Worm (Caenorhabditis elegans) whole organism, L3 larva: ENCODE data around the gene C06E1.1.

Experiments
- ama-1 ChIP-seq: fragments of 150-350 bp; optimal IDR thresholded peaks from 2 replicates; lab custom pipeline; 2018
- eor-1 ChIP-seq, 2 experiments: fragments of 150-350 bp; optimal IDR thresholded peaks; 2 replicates each; lab custom pipeline; 2014 to 2018; ENCODE audit warnings: missing biosample characterization in 2 of 2, missing genetic modification characterization in 2 of 2
- fkh-10 ChIP-seq: sonication (generic microtip); optimal IDR thresholded peaks from 2 replicates; lab custom pipeline; 2017; ENCODE audit warnings: missing biosample characterization, missing genetic modification reagents, missing genetic modification characterization
- nhr-76 ChIP-seq: fragments of 150-350 bp; sonication (generic microtip); optimal IDR thresholded peaks from 5 replicates; lab custom pipeline; 2014; ENCODE audit warnings: missing biosample characterization, missing genetic modification characterization
- nhr-77 ChIP-seq: fragments of 150-350 bp; optimal IDR thresholded peaks from 2 replicates; lab custom pipeline; 2014; ENCODE audit warnings: missing biosample characterization, missing genetic modification characterization
- pha-4 ChIP-seq: fragments of 150-350 bp; optimal IDR thresholded peaks from 2 replicates; lab custom pipeline; 2014; ENCODE audit warnings: missing biosample characterization, missing genetic modification reagents, missing genetic modification characterization

DNA sequence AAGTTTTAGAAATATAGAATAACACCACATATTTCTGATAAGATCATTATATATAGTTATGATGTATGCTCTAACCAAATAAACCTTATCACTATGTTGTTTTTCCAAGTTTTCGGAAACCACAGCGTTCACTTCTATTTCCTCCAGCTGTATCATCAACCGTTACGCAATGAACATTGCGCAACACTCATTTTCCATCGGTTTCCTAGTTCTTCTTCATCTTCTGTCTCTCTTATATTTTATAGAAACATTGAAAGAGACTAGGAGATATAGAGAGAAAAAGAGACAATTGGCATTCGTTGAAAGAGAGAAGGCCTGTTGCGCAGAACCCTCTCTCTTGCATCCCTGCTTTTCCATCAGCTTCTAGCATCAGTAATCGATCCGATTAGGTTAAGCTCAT is 31.3 kb upstream of the C06E1.1 start:
- TF ChIP-seq ama-1 (lab: Kevin White, UChicago) (no peak), nhr-76 (tag; lab: Kevin White, UChicago) (no peak), eor-1 (tag; optimal IDR thresholded peaks at IDR 0.05; lab: Kevin White, UChicago) (no peak), nhr-77 (tag; lab: Kevin White, UChicago) (no peak), fkh-10 (GFP tag; lab: Kevin White, UChicago) (no peak), pha-4 (tag; lab: Kevin White, UChicago) (no peak)
